Worm (Caenorhabditis elegans): Measurements from ENCODE around the gene C25H3.1.

Gene C25H3.1

ce11 chrII:5702611-5703192, 3.8 kb downstream of the C25H3.1 start:
- TF ChIP-seq zag-1 (tag; optimal IDR thresholded peaks at IDR 0.05) (no peak), nhr-25 (tag; optimal IDR thresholded peaks at IDR 0.05) (peak; percentile 39)

- no peak for TF ChIP-seq dmd-4 (tag; optimal IDR thresholded peaks at IDR 0.05)
- TF ChIP-seq sem-4 (tag; optimal IDR thresholded peaks at IDR 0.05) = peak; percentile 34
These were observed 5.6 kb downstream of the C25H3.1 start for ce11 chrII:5704479-5704878.

- no peak for TF ChIP-seq nhr-23 (tag; optimal IDR thresholded peaks at IDR 0.05)
- TF ChIP-seq sma-9 (GFP tag; optimal IDR thresholded peaks at IDR 0.05) = no peak
- no peak for TF ChIP-seq sma-9 (tag; optimal IDR thresholded peaks at IDR 0.05)
- TF ChIP-seq peb-1 (tag; optimal IDR thresholded peaks at IDR 0.05) = no peak
- no peak for TF ChIP-seq ztf-4 (tag; optimal IDR thresholded peaks at IDR 0.05)
- TF ChIP-seq mab-5 (tag; optimal IDR thresholded peaks at IDR 0.05) = no peak
- no peak for TF ChIP-seq unc-55 (GFP tag; optimal IDR thresholded peaks at IDR 0.05)
- TF ChIP-seq blmp-1 (tag; optimal IDR thresholded peaks at IDR 0.05; ENCODE audit: insufficient read depth) = no peak
- no peak for TF ChIP-seq unc-62 (GFP tag; optimal IDR thresholded peaks at IDR 0.05)
- TF ChIP-seq elt-1 (tag; optimal IDR thresholded peaks at IDR 0.05) = no peak
- no peak for TF ChIP-seq nhr-12 (tag; optimal IDR thresholded peaks at IDR 0.05)
These were observed 8.7 kb downstream of the C25H3.1 start, which contains the start of gene osta-2 for ce11 chrII:5707532-5707931. osta-2 (plus strand) TSS chrII:5707691.

- TF ChIP-seq peb-1 (tag; optimal IDR thresholded peaks at IDR 0.05) (no peak), skn-1 (tag; optimal IDR thresholded peaks at IDR 0.05) (no peak), ceh-82 (tag; optimal IDR thresholded peaks at IDR 0.05) (no peak), sem-4 (tag; optimal IDR thresholded peaks at IDR 0.05) (peak; percentile 38), nhr-129 (tag; optimal IDR thresholded peaks at IDR 0.05) (no peak), F13H6.1 (tag; optimal IDR thresholded peaks at IDR 0.05) (no peak), C34F6.9 (tag; optimal IDR thresholded peaks at IDR 0.05) (peak; percentile 28), nhr-10 (tag; optimal IDR thresholded peaks at IDR 0.05) (no peak), ZK546.5 (tag; optimal IDR thresholded peaks at IDR 0.05) (no peak), lsy-2 (tag; optimal IDR thresholded peaks at IDR 0.05) (peak in 1 of 2 experiments; percentile 19), nhr-23 (tag; optimal IDR thresholded peaks at IDR 0.05) (no peak), ztf-11 (tag; optimal IDR thresholded peaks at IDR 0.05) (no peak), alr-1 (tag; optimal IDR thresholded peaks at IDR 0.05) (no peak), unc-55 (GFP tag; optimal IDR thresholded peaks at IDR 0.05) (peak; percentile 28)
These were observed 9.3 kb downstream of the C25H3.1 start for ce11 chrII:5708154-5708553.

- TF ChIP-seq mdl-1 (tag; optimal IDR thresholded peaks at IDR 0.05) (no peak), aly-2 (tag; optimal IDR thresholded peaks at IDR 0.05) (no peak), nhr-129 (tag; optimal IDR thresholded peaks at IDR 0.05) (no peak), nhr-25 (tag; optimal IDR thresholded peaks at IDR 0.05) (no peak), dmd-4 (tag; optimal IDR thresholded peaks at IDR 0.05) (no peak), nhr-10 (tag; optimal IDR thresholded peaks at IDR 0.05) (no peak), C34F6.9 (tag; optimal IDR thresholded peaks at IDR 0.05) (no peak), elt-1 (tag; optimal IDR thresholded peaks at IDR 0.05) (no peak), nhr-21 (tag; optimal IDR thresholded peaks at IDR 0.05) (no peak), zag-1 (tag; optimal IDR thresholded peaks at IDR 0.05) (no peak), nhr-11 (tag; optimal IDR thresholded peaks at IDR 0.05) (no peak), ceh-82 (tag; optimal IDR thresholded peaks at IDR 0.05) (no peak), Y55F3AM.14 (GFP tag; optimal IDR thresholded peaks at IDR 0.05) (no peak), mbf-1 (tag; optimal IDR thresholded peaks at IDR 0.05) (no peak), skn-1 (tag; optimal IDR thresholded peaks at IDR 0.05) (no peak)
These were observed 12.0 kb downstream of the C25H3.1 start for ce11 chrII:5710835-5711234.

- peak; percentile 14 for TF ChIP-seq nhr-21 (tag; optimal IDR thresholded peaks at IDR 0.05)
- no peak for TF ChIP-seq nhr-12 (tag; optimal IDR thresholded peaks at IDR 0.05)
- TF ChIP-seq skn-1 (tag; optimal IDR thresholded peaks at IDR 0.05) = no peak
These were observed 13.3 kb downstream of the C25H3.1 start for ce11 chrII:5712126-5712525.

All from whole organism, L2 larva.